Fruit fly (Drosophila melanogaster): ENCODE measurements around the gene CG14294.

Gene CG14294

DNA sequence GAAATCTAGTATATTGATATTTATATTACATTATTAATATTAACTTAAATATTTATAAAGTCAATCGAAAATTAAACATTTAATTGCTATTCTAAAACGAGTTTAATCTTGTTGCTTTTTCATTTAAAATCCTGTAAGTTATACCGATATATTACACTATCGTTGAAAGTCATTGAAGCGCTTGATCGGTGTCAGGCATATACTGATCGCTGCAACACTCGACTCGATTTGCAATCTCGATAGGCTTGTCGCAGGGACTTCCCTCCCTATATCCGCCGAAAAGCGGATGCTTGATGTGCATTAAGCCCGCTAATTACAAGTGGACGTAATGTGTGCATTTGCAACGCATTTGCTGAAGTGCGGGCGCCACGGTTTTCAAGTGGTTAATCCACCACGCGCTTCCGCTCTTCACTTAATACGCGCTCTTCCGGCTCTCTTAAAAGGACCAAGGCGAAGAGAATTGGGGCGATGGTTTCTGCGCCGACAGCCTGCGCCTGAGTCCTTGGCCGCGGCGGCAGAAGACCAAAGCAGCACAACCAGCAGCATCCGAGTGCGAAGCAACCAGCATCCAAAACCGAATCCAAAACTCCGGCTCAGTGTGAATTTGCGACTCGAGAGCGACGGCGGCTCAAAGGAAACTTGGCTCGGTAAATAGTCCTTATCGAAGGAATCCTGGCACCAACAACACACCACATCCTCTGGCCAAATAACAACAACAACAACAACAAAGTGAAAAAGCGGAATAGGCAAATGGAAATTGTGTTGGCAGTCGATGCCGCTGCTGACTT, 27.0 kb upstream of the CG14294 start, which contains the start of gene CG42613 (continued):
- TF ChIP-seq Elba2 (GFP tag; optimal IDR thresholded peaks at IDR 0.05) (no peak), CG17385 (GFP tag; optimal IDR thresholded peaks at IDR 0.05) (peak; percentile 58), otp (GFP tag; IDR thresholded peaks at IDR 0.05) (peak; percentile 77; the same call in 2 of the 3 replicates), mam (GFP tag; optimal IDR thresholded peaks at IDR 0.05) (peak; percentile 36), Doc2 (GFP tag; IDR thresholded peaks at IDR 0.05) (no peak), Jarid2 (GFP tag; optimal IDR thresholded peaks at IDR 0.05) (peak; percentile 19), wek (GFP tag; optimal IDR thresholded peaks at IDR 0.05) (peak; percentile 81), hbn (GFP tag; IDR thresholded peaks at IDR 0.05; ENCODE audit: partially characterized antibody) (peak; percentile 21), MTF-1 (GFP tag; optimal IDR thresholded peaks at IDR 0.05; ENCODE audit: borderline replicate concordance) (peak; percentile 90), Nf-YC (tag; optimal IDR thresholded peaks at IDR 0.05) (no peak), CG33557 (GFP tag; optimal IDR thresholded peaks at IDR 0.05) (peak; percentile 62), CG6175 (GFP tag; IDR thresholded peaks at IDR 0.05) (no peak), CG32532 (GFP tag; IDR thresholded peaks at IDR 0.05) (peak; percentile 44), CG5245 (GFP tag; optimal IDR thresholded peaks at IDR 0.05) (peak; percentile 61), Dip2 (GFP tag; IDR thresholded peaks at IDR 0.05) (no peak), jing (GFP tag; optimal IDR thresholded peaks at IDR 0.05) (peak; percentile 25), nerfin-2 (GFP tag; IDR thresholded peaks at IDR 0.05; ENCODE audit: partially characterized antibody) (no peak), Fer2 (tag; optimal IDR thresholded peaks at IDR 0.05) (peak; percentile 35), CG32772 (GFP tag; IDR thresholded peaks at IDR 0.05) (peak; percentile 17; the same call in 1 of the 2 replicates), CG10274 (GFP tag; optimal IDR thresholded peaks at IDR 0.05) (peak; percentile 38), chinmo (GFP tag; IDR thresholded peaks at IDR 0.05; ENCODE audit: partially characterized antibody) (0 out of 4 replicates have a peak, but pooled peaks have one; percentile 48), CG18011 (GFP tag; optimal IDR thresholded peaks at IDR 0.05) (peak; percentile 96), hkb (optimal IDR thresholded peaks at IDR 0.05) (no peak), hkb (GFP tag; IDR thresholded peaks at IDR 0.05) (peak; percentile 70), jigr1 (GFP tag; IDR thresholded peaks at IDR 0.05) (no peak), HHEX (GFP tag; optimal IDR thresholded peaks at IDR 0.05) (peak; percentile 80), Hr78 (GFP tag; optimal IDR thresholded peaks at IDR 0.05) (no peak), Oli (tag; optimal IDR thresholded peaks at IDR 0.05) (peak; percentile 38), Awh (GFP tag; IDR thresholded peaks at IDR 0.05) (peak; percentile 42; the same call in 1 of the 2 replicates), CHES-1-like (GFP tag; optimal IDR thresholded peaks at IDR 0.05) (no peak), Ssrp (tag; optimal IDR thresholded peaks at IDR 0.05) (peak; percentile 26), CG31224 (GFP tag; IDR thresholded peaks at IDR 0.05) (0 out of 2 replicates have a peak, but pooled peaks have one; percentile 23), CG18599 (GFP tag; optimal IDR thresholded peaks at IDR 0.05) (peak; percentile 14), bsh (GFP tag; optimal IDR thresholded peaks at IDR 0.05) (peak; percentile 32 to 69), eve (GFP tag; optimal IDR thresholded peaks at IDR 0.05) (no peak), z (GFP tag; IDR thresholded peaks at IDR 0.05) (0 out of 3 replicates have a peak, but pooled peaks have one; percentile 55), CG2116 (GFP tag; optimal IDR thresholded peaks at IDR 0.05) (peak; percentile 82), amos (GFP tag; IDR thresholded peaks at IDR 0.05; ENCODE audit: partially characterized antibody) (peak; percentile 63), ERR (GFP tag; optimal IDR thresholded peaks at IDR 0.05) (no peak), CG4707 (GFP tag; optimal IDR thresholded peaks at IDR 0.05) (peak; percentile 64), unc-4 (GFP tag; IDR thresholded peaks at IDR 0.05; ENCODE audit: partially characterized antibody) (no peak), H2.0 (GFP tag; IDR thresholded peaks at IDR 0.05) (peak; percentile 72; the same call in 1 of the 2 replicates), gfzf (GFP tag; optimal IDR thresholded peaks at IDR 0.05) (peak; percentile 1), NC2β (GFP tag; optimal IDR thresholded peaks at IDR 0.05) (peak; percentile 51), slbo (GFP tag; IDR thresholded peaks at IDR 0.05) (peak; percentile 81), ase (GFP tag; IDR thresholded peaks at IDR 0.05) (peak; percentile 71), luna (GFP tag; optimal IDR thresholded peaks at IDR 0.05) (no peak), vfl (GFP tag; optimal IDR thresholded peaks at IDR 0.05) (no peak)

Data from whole organism, embryonic.